Worm (Caenorhabditis elegans): ENCODE results near the gene C26E1.1.

The C26E1.1 gene

DNA sequence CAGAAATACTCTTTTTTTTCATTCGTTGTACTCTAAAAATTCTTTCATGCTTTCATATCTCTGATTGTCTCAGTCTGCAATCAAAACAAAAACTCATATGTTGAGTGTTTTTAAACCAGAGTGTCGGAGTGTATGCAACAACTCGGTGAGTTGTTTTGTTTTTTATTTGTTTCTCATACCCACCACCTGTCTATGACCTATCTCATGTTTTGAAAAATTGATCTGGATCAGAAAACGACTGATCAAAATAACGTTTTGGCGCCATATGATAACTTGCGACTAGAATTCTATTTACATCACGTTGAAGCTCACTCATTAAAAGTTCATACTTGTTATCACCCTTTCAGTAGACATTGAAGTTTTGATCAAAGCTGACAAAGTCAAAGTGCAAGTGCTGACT lies 1.4 kb downstream of the C26E1.1 start:
- TF ChIP-seq ztf-23 (GFP tag; IDR thresholded peaks at IDR 0.05) (no peak), tab-1 (GFP tag; IDR thresholded peaks at IDR 0.05) (no peak), cog-1 (tag; optimal IDR thresholded peaks at IDR 0.05) (no peak), ref-1 (GFP tag; conservative IDR thresholded peaks at IDR 0.05) (no peak), med-1 (GFP tag; optimal IDR thresholded peaks at IDR 0.05; ENCODE audit: insufficient read depth) (no peak), T22C8.4 (GFP tag; IDR thresholded peaks at IDR 0.05) (no peak), ztf-29 (GFP tag; IDR thresholded peaks at IDR 0.05) (no peak), klf-2 (GFP tag; conservative IDR thresholded peaks at IDR 0.05) (no peak), flt-1 (GFP tag; IDR thresholded peaks at IDR 0.05) (no peak)

ce11 chrV:13299398-13299797 lies 2.1 kb downstream of the C26E1.1 start:
- TF ChIP-seq flt-1 (GFP tag; IDR thresholded peaks at IDR 0.05) = no peak
- no peak for TF ChIP-seq T22C8.4 (GFP tag; IDR thresholded peaks at IDR 0.05)
- no peak for TF ChIP-seq med-1 (GFP tag; optimal IDR thresholded peaks at IDR 0.05; ENCODE audit: insufficient read depth)
- TF ChIP-seq klf-2 (GFP tag; conservative IDR thresholded peaks at IDR 0.05) = no peak
- no peak for TF ChIP-seq ztf-23 (GFP tag; IDR thresholded peaks at IDR 0.05)
- no peak for TF ChIP-seq cog-1 (tag; optimal IDR thresholded peaks at IDR 0.05)
- no peak for TF ChIP-seq tab-1 (GFP tag; IDR thresholded peaks at IDR 0.05)
- no peak for TF ChIP-seq ztf-29 (GFP tag; IDR thresholded peaks at IDR 0.05)
- TF ChIP-seq ref-1 (GFP tag; conservative IDR thresholded peaks at IDR 0.05) = no peak

DNA sequence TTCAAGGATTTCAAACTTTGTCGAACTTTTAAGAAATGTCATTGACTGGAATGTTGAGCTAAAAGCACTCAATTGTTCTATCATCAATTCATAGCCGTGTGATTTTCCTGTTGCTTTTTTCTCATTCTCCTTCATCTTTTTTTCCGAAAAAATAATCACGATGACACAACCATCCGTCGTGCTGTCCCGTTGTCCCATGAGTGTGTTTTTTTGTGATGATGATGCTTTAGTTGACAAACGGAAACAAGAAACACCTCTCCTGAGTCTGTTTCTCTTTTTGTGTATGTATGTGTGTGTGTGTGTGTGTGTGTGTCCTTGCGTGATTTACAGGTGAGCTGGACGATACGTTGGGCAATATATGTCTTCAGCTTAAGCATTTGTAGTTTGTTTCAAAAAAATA lies 3.2 kb downstream of the C26E1.1 start:
- TF ChIP-seq ztf-23 (GFP tag; IDR thresholded peaks at IDR 0.05) = no peak
- TF ChIP-seq klf-2 (GFP tag; conservative IDR thresholded peaks at IDR 0.05) = no peak
- TF ChIP-seq T22C8.4 (GFP tag; IDR thresholded peaks at IDR 0.05) = no peak
- no peak for TF ChIP-seq flt-1 (GFP tag; IDR thresholded peaks at IDR 0.05)

- TF ChIP-seq flt-1 (GFP tag; IDR thresholded peaks at IDR 0.05) (no peak), tab-1 (GFP tag; IDR thresholded peaks at IDR 0.05) (no peak), ref-1 (GFP tag; conservative IDR thresholded peaks at IDR 0.05) (no peak), med-1 (GFP tag; optimal IDR thresholded peaks at IDR 0.05; ENCODE audit: insufficient read depth) (no peak)
Measured at ce11 chrV:13301443-13301842, 4.1 kb downstream of the C26E1.1 start, which contains the start of gene ceh-79. Gene ceh-79, plus strand, starts transcription at chrV:13301833.

- TF ChIP-seq med-1 (GFP tag; optimal IDR thresholded peaks at IDR 0.05; ENCODE audit: insufficient read depth) (no peak), cog-1 (tag; optimal IDR thresholded peaks at IDR 0.05) (no peak), T22C8.4 (GFP tag; IDR thresholded peaks at IDR 0.05) (no peak), ref-1 (GFP tag; conservative IDR thresholded peaks at IDR 0.05) (no peak), klf-2 (GFP tag; conservative IDR thresholded peaks at IDR 0.05) (no peak), ztf-29 (GFP tag; IDR thresholded peaks at IDR 0.05) (no peak), ztf-23 (GFP tag; IDR thresholded peaks at IDR 0.05) (no peak), flt-1 (GFP tag; IDR thresholded peaks at IDR 0.05) (no peak), tab-1 (GFP tag; IDR thresholded peaks at IDR 0.05) (no peak)
Measured at ce11 chrV:13304663-13305188, 7.4 kb downstream of the C26E1.1 start, which contains the start of gene C26E1.2. Gene C26E1.2, plus strand, starts transcription at chrV:13305138.

- TF ChIP-seq ref-1 (GFP tag; conservative IDR thresholded peaks at IDR 0.05) (no peak), ztf-23 (GFP tag; IDR thresholded peaks at IDR 0.05) (no peak), ztf-29 (GFP tag; IDR thresholded peaks at IDR 0.05) (no peak), tab-1 (GFP tag; IDR thresholded peaks at IDR 0.05) (no peak)
Measured at ce11 chrV:13308616-13309015, 11.3 kb downstream of the C26E1.1 start, which contains the start of gene C50B6.1. Gene C50B6.1, plus strand, starts transcription at chrV:13308916.

DNA sequence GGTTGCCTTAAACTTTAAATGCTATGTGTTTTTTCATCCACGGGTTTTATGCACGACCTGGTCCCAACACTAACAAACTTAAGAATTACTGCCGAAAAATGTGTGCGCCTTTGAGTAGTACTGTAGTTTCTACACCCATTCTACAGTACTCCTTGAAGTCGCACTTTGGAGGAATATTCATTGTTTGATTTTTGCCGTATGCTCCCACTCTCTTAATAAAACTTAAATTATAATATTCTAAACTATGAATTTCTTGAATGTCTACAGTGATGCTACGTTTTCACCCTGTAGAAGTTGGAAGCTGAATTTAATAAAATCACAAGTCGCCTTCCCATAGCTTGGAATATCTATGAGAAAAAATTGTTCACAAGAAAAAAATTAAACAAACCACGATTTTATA lies 12.5 kb downstream of the C26E1.1 start:
- no peak for TF ChIP-seq tab-1 (GFP tag; IDR thresholded peaks at IDR 0.05)
- no peak for TF ChIP-seq ztf-23 (GFP tag; IDR thresholded peaks at IDR 0.05)
- TF ChIP-seq ztf-29 (GFP tag; IDR thresholded peaks at IDR 0.05) = no peak
- no peak for TF ChIP-seq flt-1 (GFP tag; IDR thresholded peaks at IDR 0.05)
- no peak for TF ChIP-seq cog-1 (tag; optimal IDR thresholded peaks at IDR 0.05)
- no peak for TF ChIP-seq ref-1 (GFP tag; conservative IDR thresholded peaks at IDR 0.05)
- no peak for TF ChIP-seq T22C8.4 (GFP tag; IDR thresholded peaks at IDR 0.05)
- TF ChIP-seq klf-2 (GFP tag; conservative IDR thresholded peaks at IDR 0.05) = no peak
- TF ChIP-seq med-1 (GFP tag; optimal IDR thresholded peaks at IDR 0.05; ENCODE audit: insufficient read depth) = no peak

ce11 chrV:13312210-13312676 lies 14.9 kb downstream of the C26E1.1 start, which contains the start of gene nasp-2:
Gene nasp-2, minus strand, starts transcription at chrV:13312260.
- TF ChIP-seq cog-1 (tag; optimal IDR thresholded peaks at IDR 0.05) (no peak), ref-1 (GFP tag; conservative IDR thresholded peaks at IDR 0.05) (no peak), tab-1 (GFP tag; IDR thresholded peaks at IDR 0.05) (no peak), med-1 (GFP tag; optimal IDR thresholded peaks at IDR 0.05; ENCODE audit: insufficient read depth) (no peak), ztf-29 (GFP tag; IDR thresholded peaks at IDR 0.05) (no peak)

DNA sequence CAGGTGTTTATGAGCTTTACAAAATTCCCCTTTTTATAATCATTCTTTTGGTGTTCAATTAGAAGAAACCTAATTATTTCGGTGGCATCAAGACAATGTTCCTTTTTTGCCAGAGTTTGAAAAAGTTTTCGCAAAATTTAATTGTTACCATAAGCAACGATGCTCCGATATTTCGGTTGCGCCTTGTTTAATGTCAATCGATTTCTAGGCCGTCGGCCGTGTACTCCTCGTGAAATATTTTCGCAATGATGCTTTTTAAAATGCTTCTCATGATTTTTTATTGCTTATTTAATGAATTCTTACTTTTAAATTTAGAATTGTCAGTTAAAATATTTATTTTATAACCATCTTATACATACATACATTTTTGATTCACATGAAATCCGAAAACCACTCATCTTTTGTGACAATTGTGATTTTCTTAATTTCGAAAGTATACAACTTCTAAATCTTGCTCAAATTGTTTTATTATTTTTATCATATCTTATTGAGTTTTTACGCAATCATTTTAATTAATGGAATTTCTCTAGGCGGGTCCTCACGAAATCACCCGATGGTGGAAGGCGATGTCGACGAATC lies 15.8 kb downstream of the C26E1.1 start, which contains the start of gene C50B6.3:
Gene C50B6.3 (plus strand): TSS at position 529 of the 579 bp plus-strand sequence.
- TF ChIP-seq cog-1 (tag; optimal IDR thresholded peaks at IDR 0.05) = no peak
- TF ChIP-seq tab-1 (GFP tag; IDR thresholded peaks at IDR 0.05) = no peak
- no peak for TF ChIP-seq klf-2 (GFP tag; conservative IDR thresholded peaks at IDR 0.05)
- no peak for TF ChIP-seq med-1 (GFP tag; optimal IDR thresholded peaks at IDR 0.05; ENCODE audit: insufficient read depth)
- no peak for TF ChIP-seq ref-1 (GFP tag; conservative IDR thresholded peaks at IDR 0.05)
- TF ChIP-seq ztf-29 (GFP tag; IDR thresholded peaks at IDR 0.05) = no peak
- TF ChIP-seq T22C8.4 (GFP tag; IDR thresholded peaks at IDR 0.05) = peak; percentile 69
- 0 out of 2 replicates have a peak, but pooled peaks have one; percentile 62 for TF ChIP-seq ztf-23 (GFP tag; IDR thresholded peaks at IDR 0.05)

ce11 chrV:13317247-13317646 lies 19.9 kb downstream of the C26E1.1 start:
- 0 out of 2 replicates have a peak, but pooled peaks have one; percentile 8 for TF ChIP-seq klf-2 (GFP tag; conservative IDR thresholded peaks at IDR 0.05)
- 0 out of 2 replicates have a peak, but pooled peaks have one; percentile 31 for TF ChIP-seq tab-1 (GFP tag; IDR thresholded peaks at IDR 0.05)

Data from whole organism, midembryonic.